Fruit fly (Drosophila melanogaster) whole organism, embryonic: ENCODE measurements around the gene CG32983.

Source experiments
- B-H1 ChIP-seq: fragments of 200-800 bp; sonication (Bioruptor generic); IDR thresholded peaks from 3 replicates; pipeline ENCODE4 v1.3.6; 2022; ENCODE audit warnings: missing biosample characterization, missing genetic modification characterization
- Bteb2 ChIP-seq: fragments of 200-800 bp; sonication (Bioruptor generic); optimal IDR thresholded peaks from 2 replicates; lab custom pipeline; 2016; ENCODE audit warnings: missing biosample characterization, missing genetic modification characterization
- CG10979 ChIP-seq: fragments of 200-800 bp; sonication (Bioruptor generic); optimal IDR thresholded peaks from 2 replicates; lab custom pipeline; 2018; ENCODE audit warnings: missing biosample characterization, mild to moderate bottlenecking, missing genetic modification characterization, moderate library complexity
- CG11560 ChIP-seq: fragments of 200-800 bp; sonication (Bioruptor generic); IDR thresholded peaks from 3 replicates; pipeline ENCODE4 v1.3.6; 2022; ENCODE audit warnings: missing biosample characterization, missing genetic modification characterization
- CG12071 ChIP-seq: fragments of 200-800 bp; sonication (Bioruptor generic); optimal IDR thresholded peaks from 3 replicates; lab custom pipeline; 2018; ENCODE audit warnings: missing biosample characterization, mild to moderate bottlenecking, missing genetic modification characterization
- CG12769 ChIP-seq: fragments of 200-800 bp; sonication (Bioruptor generic); optimal IDR thresholded peaks from 2 replicates; lab custom pipeline; 2019; ENCODE audit warnings: missing biosample characterization, mild to moderate bottlenecking, missing genetic modification characterization, moderate library complexity
- CG13775 ChIP-seq: fragments of 200-800 bp; sonication (Bioruptor generic); optimal IDR thresholded peaks from 3 replicates; lab custom pipeline; 2017; ENCODE audit warnings: missing biosample characterization, mild to moderate bottlenecking, missing genetic modification characterization
- CG14710 ChIP-seq: fragments of 200-800 bp; sonication (Bioruptor generic); optimal IDR thresholded peaks from 3 replicates; lab custom pipeline; 2019; ENCODE audit warnings: missing biosample characterization, mild to moderate bottlenecking, missing genetic modification characterization, moderate library complexity
- CG15601 ChIP-seq: fragments of 200-800 bp; sonication (Bioruptor generic); optimal IDR thresholded peaks from 3 replicates; lab custom pipeline; 2019; ENCODE audit warnings: missing biosample characterization, mild to moderate bottlenecking, missing genetic modification characterization, moderate library complexity
- CG16815 ChIP-seq: fragments of 200-800 bp; sonication (Bioruptor generic); optimal IDR thresholded peaks from 3 replicates; lab custom pipeline; 2017; ENCODE audit warnings: missing biosample characterization, mild to moderate bottlenecking, missing genetic modification characterization
- CG18764 ChIP-seq: fragments of 200-800 bp; sonication (Bioruptor generic); optimal IDR thresholded peaks from 3 replicates; lab custom pipeline; 2016; ENCODE audit warnings: missing biosample characterization, missing genetic modification characterization
- CG2129 ChIP-seq: fragments of 200-800 bp; sonication (Bioruptor generic); IDR thresholded peaks from 2 replicates; pipeline ENCODE4 v1.3.6; 2022; ENCODE audit warnings: missing biosample characterization, missing genetic modification characterization; ENCODE audit not compliant: partially characterized antibody
- CG3726 ChIP-seq: fragments of 200-800 bp; sonication (Bioruptor generic); IDR thresholded peaks from 3 replicates; pipeline ENCODE4, ENCODE4 v1.3.6; 2022; ENCODE audit warnings: missing biosample characterization, missing genetic modification characterization
- CG3847 ChIP-seq: fragments of 200-800 bp; sonication (Bioruptor generic); IDR thresholded peaks from 2 replicates; pipeline ENCODE4 v1.3.6; 2022; ENCODE audit warnings: missing biosample characterization, missing genetic modification characterization
- CG4360 ChIP-seq: fragments of 200-800 bp; sonication (Bioruptor generic); IDR thresholded peaks from 2 replicates; pipeline ENCODE4 v1.3.6; 2022; ENCODE audit warnings: missing biosample characterization, missing genetic modification characterization
- CG6254 ChIP-seq: fragments of 200-800 bp; sonication (Bioruptor generic); optimal IDR thresholded peaks from 3 replicates; lab custom pipeline; 2017; ENCODE audit warnings: mild to moderate bottlenecking, missing biosample characterization, missing genetic modification reagents, missing genetic modification characterization
- CG6791 ChIP-seq: fragments of 200-800 bp; sonication (Bioruptor generic); IDR thresholded peaks from 3 replicates; pipeline ENCODE4 v1.3.6; 2022; ENCODE audit warnings: missing biosample characterization, missing genetic modification characterization; ENCODE audit not compliant: partially characterized antibody
- CG8089 ChIP-seq: fragments of 200-800 bp; sonication (Bioruptor generic); optimal IDR thresholded peaks from 3 replicates; lab custom pipeline; 2016; ENCODE audit warnings: missing biosample characterization, missing genetic modification characterization
- CG8281 ChIP-seq: fragments of 200-800 bp; sonication (Bioruptor generic); optimal IDR thresholded peaks from 2 replicates; lab custom pipeline; 2018; ENCODE audit warnings: missing biosample characterization, mild to moderate bottlenecking, missing genetic modification characterization, moderate library complexity
- CG9215 ChIP-seq: fragments of 200-800 bp; sonication (Bioruptor generic); IDR thresholded peaks from 2 replicates; pipeline ENCODE4 v1.3.6; 2022; ENCODE audit warnings: missing biosample characterization, missing genetic modification characterization
- ERR ChIP-seq: fragments of 200-800 bp; sonication (Bioruptor generic); optimal IDR thresholded peaks from 2 replicates; lab custom pipeline; 2016; ENCODE audit warnings: missing biosample characterization, missing genetic modification characterization
- Eip74EF ChIP-seq, 2 experiments: fragments of 200-800 bp in 1 of 2; fragments of >200 bp in 1 of 2; sonication (Bioruptor generic) in 1 of 2; optimal IDR thresholded peaks; 2 replicates each; lab custom pipeline; 2017 to 2019; ENCODE audit warnings: missing biosample characterization in 2 of 2, missing genetic modification characterization in 2 of 2, mild to moderate bottlenecking in 1 of 2, moderate library complexity in 1 of 2
- Ets65A ChIP-seq: fragments of 200-800 bp; sonication (Bioruptor generic); peaks from one replicate; lab custom pipeline; 2016; ENCODE audit warnings: missing biosample characterization, missing genetic modification characterization
- Gsc ChIP-seq: fragments of 200-800 bp; sonication (Bioruptor generic); IDR thresholded peaks from 2 replicates; pipeline ENCODE4 v1.3.6; 2022; ENCODE audit warnings: missing biosample characterization, missing genetic modification characterization
- HLH54F ChIP-seq: fragments of 200-800 bp; sonication (Bioruptor generic); optimal IDR thresholded peaks from 3 replicates; lab custom pipeline; 2016; ENCODE audit warnings: missing biosample characterization, missing genetic modification characterization
- Hsf ChIP-seq: fragments of 200-800 bp; sonication (Bioruptor generic); optimal IDR thresholded peaks from 3 replicates; lab custom pipeline; 2016; ENCODE audit warnings: missing biosample characterization, missing genetic modification characterization
- Myb ChIP-seq: fragments of 200-800 bp; sonication (Bioruptor generic); optimal IDR thresholded peaks from 2 replicates; lab custom pipeline; 2016; ENCODE audit warnings: missing biosample characterization, missing genetic modification characterization
- NfI ChIP-seq: fragments of 200-800 bp; sonication (Bioruptor generic); optimal IDR thresholded peaks from 3 replicates; lab custom pipeline; 2018; ENCODE audit warnings: missing biosample characterization, mild to moderate bottlenecking, missing genetic modification characterization, moderate library complexity
- Ravus ChIP-seq: fragments of 200-800 bp; sonication (Bioruptor generic); IDR thresholded peaks from 2 replicates; pipeline ENCODE4 v1.3.6; 2022; ENCODE audit warnings: missing biosample characterization, missing genetic modification characterization
- Rx ChIP-seq: fragments of 200-800 bp; sonication (Bioruptor generic); IDR thresholded peaks from 2 replicates; pipeline ENCODE4 v1.3.6; 2022; ENCODE audit warnings: missing biosample characterization, missing genetic modification characterization
- Taf1 ChIP-seq: fragments of 200-800 bp; sonication (Bioruptor generic); IDR thresholded peaks from 2 replicates; pipeline ENCODE4 v1.3.6; 2022; ENCODE audit warnings: missing biosample characterization, missing genetic modification characterization
- ab ChIP-seq: fragments of 200-800 bp; sonication (Bioruptor generic); optimal IDR thresholded peaks from 2 replicates; lab custom pipeline; 2016; ENCODE audit warnings: missing biosample characterization, missing genetic modification characterization
- al ChIP-seq: fragments of 200-800 bp; sonication (Bioruptor generic); IDR thresholded peaks from 2 replicates; pipeline ENCODE4 v1.3.6; 2022; ENCODE audit warnings: missing biosample characterization, missing genetic modification characterization
- ash1 ChIP-seq: fragments of 200-800 bp; sonication (Bioruptor generic); optimal IDR thresholded peaks from 2 replicates; lab custom pipeline; 2018; ENCODE audit warnings: missing biosample characterization, mild to moderate bottlenecking, missing genetic modification characterization
- bigmax ChIP-seq: fragments of 200-800 bp; sonication (Bioruptor generic); optimal IDR thresholded peaks from 2 replicates; lab custom pipeline; 2018; ENCODE audit warnings: missing biosample characterization, mild to moderate bottlenecking, missing genetic modification characterization
- croc ChIP-seq: fragments of 200-800 bp; sonication (Bioruptor generic); conservative IDR thresholded peaks from 3 replicates; pipeline ENCODE4 v1.3.6; 2022; ENCODE audit warnings: missing biosample characterization, missing genetic modification characterization
- disco-r ChIP-seq: fragments of 200-800 bp; sonication (Bioruptor generic); optimal IDR thresholded peaks from 2 replicates; lab custom pipeline; 2016; ENCODE audit warnings: missing biosample characterization, missing genetic modification characterization
- dmrt11E ChIP-seq: fragments of 200-800 bp; sonication (Bioruptor generic); optimal IDR thresholded peaks from 3 replicates; lab custom pipeline; 2018; ENCODE audit warnings: missing biosample characterization, mild to moderate bottlenecking, missing genetic modification characterization, moderate library complexity
- esg ChIP-seq: fragments of 200-800 bp; sonication (Bioruptor generic); conservative IDR thresholded peaks from 2 replicates; pipeline ENCODE4 v1.3.6; 2022; ENCODE audit warnings: missing biosample characterization, missing genetic modification characterization
- exex ChIP-seq: fragments of 200-800 bp; sonication (Bioruptor generic); optimal IDR thresholded peaks from 4 replicates; lab custom pipeline; 2018; ENCODE audit warnings: missing biosample characterization, mild to moderate bottlenecking, missing genetic modification characterization, moderate library complexity
- fd96Cb ChIP-seq: fragments of 200-800 bp; sonication (Bioruptor generic); optimal IDR thresholded peaks from 2 replicates; lab custom pipeline; 2018; ENCODE audit warnings: missing biosample characterization, mild to moderate bottlenecking, missing genetic modification characterization, moderate library complexity
- ind ChIP-seq: fragments of 200-800 bp; sonication (Bioruptor generic); optimal IDR thresholded peaks from 3 replicates; lab custom pipeline; 2016; ENCODE audit warnings: missing biosample characterization, missing genetic modification characterization
- kni ChIP-seq: fragments of 200-800 bp; sonication (Bioruptor generic); optimal IDR thresholded peaks from 3 replicates; lab custom pipeline; 2017; ENCODE audit warnings: mild to moderate bottlenecking, missing biosample characterization, missing genetic modification reagents, missing genetic modification characterization
- mam ChIP-seq: fragments of 200-800 bp; sonication (Bioruptor generic); optimal IDR thresholded peaks from 3 replicates; lab custom pipeline; 2016; ENCODE audit warnings: missing biosample characterization, missing genetic modification characterization
- onecut ChIP-seq: fragments of 200-800 bp; sonication (Bioruptor generic); IDR thresholded peaks from 2 replicates; pipeline ENCODE4 v1.3.6; 2022; ENCODE audit warnings: missing biosample characterization, missing genetic modification characterization
- row ChIP-seq: fragments of 200-800 bp; sonication (Bioruptor generic); IDR thresholded peaks from 3 replicates; pipeline ENCODE4 v1.3.6; 2022; ENCODE audit warnings: missing biosample characterization, missing genetic modification characterization
- sqz ChIP-seq: fragments of 200-800 bp; sonication (Bioruptor generic); optimal IDR thresholded peaks from 3 replicates; lab custom pipeline; 2018; ENCODE audit warnings: missing biosample characterization, mild to moderate bottlenecking, missing genetic modification characterization
- stc ChIP-seq: fragments of 200-800 bp; sonication (Bioruptor generic); IDR thresholded peaks from 2 replicates; pipeline ENCODE4 v1.3.6; 2022; ENCODE audit warnings: missing biosample characterization, missing genetic modification characterization
- tio ChIP-seq: fragments of 200-800 bp; sonication (Bioruptor generic); optimal IDR thresholded peaks from 2 replicates; lab custom pipeline; 2017; ENCODE audit warnings: missing biosample characterization, missing genetic modification characterization, inconsistent platforms
- zen2 ChIP-seq: fragments of 200-800 bp; sonication (Bioruptor generic); IDR thresholded peaks from 3 replicates; pipeline ENCODE4 v1.3.6; 2022; ENCODE audit warnings: missing biosample characterization, missing genetic modification characterization; ENCODE audit not compliant: partially characterized antibody

CG32983 gene

dm6 chr2L:8897954-8898713 is 32.5 kb downstream of the CG32983 start (continued):
- TF ChIP-seq mam (no peak), ind (GFP tag; lab: Kevin White, UChicago) (peak; percentile 33), CG13775 (GFP tag; lab: Kevin White, UChicago) (peak; percentile 6), zen2 (GFP tag; lab: Robert Waterston, UW) (no peak), row (GFP tag; lab: Robert Waterston, UW) (peak; percentile 49; the same call in 1 of the 3 replicates), Gsc (GFP tag; lab: Robert Waterston, UW) (no peak), ab (no peak), exex (tag; lab: Kevin White, UChicago) (no peak), bigmax (GFP tag; lab: Kevin White, UChicago) (no peak), sqz (GFP tag; lab: Kevin White, UChicago) (peak; percentile 25), CG8281 (peak; percentile 21), ash1 (no peak), CG12071 (GFP tag; lab: Kevin White, UChicago) (no peak), Taf1 (GFP tag; lab: Robert Waterston, UW) (no peak), HLH54F (peak; percentile 2), disco-r (GFP tag; lab: Kevin White, UChicago) (no peak), Ets65A (no peak), CG18764 (no peak), CG2129 (GFP tag; lab: Robert Waterston, UW) (no peak), Eip74EF (GFP tag; optimal IDR thresholded peaks at IDR 0.05; lab: Kevin White, UChicago) (peak in 1 of 2 experiments; percentile 30), Rx (GFP tag; lab: Robert Waterston, UW) (no peak), CG8089 (GFP tag; lab: Kevin White, UChicago) (no peak), ERR (GFP tag; lab: Kevin White, UChicago) (no peak), Bteb2 (GFP tag; lab: Kevin White, UChicago) (no peak), CG9215 (GFP tag; lab: Robert Waterston, UW) (0 out of 2 replicates have a peak, but pooled peaks have one; percentile 23), onecut (GFP tag; lab: Robert Waterston, UW) (no peak), CG3847 (GFP tag; lab: Robert Waterston, UW) (no peak), al (GFP tag; lab: Robert Waterston, UW) (no peak), CG11560 (tag; lab: Robert Waterston, UW) (no peak), CG10979 (tag; lab: Kevin White, UChicago) (peak; percentile 60), Hsf (GFP tag; lab: Kevin White, UChicago) (peak; percentile 10), CG6254 (GFP tag; lab: Kevin White, UChicago) (peak; percentile 27), tio (GFP tag; lab: Kevin White, UChicago) (peak; percentile 34), CG4360 (GFP tag; lab: Robert Waterston, UW) (no peak), CG12769 (tag; lab: Kevin White, UChicago) (no peak), CG6791 (GFP tag; lab: Robert Waterston, UW) (no peak), Myb (GFP tag; lab: Kevin White, UChicago) (no peak), kni (no peak), CG15601 (no peak), stc (GFP tag; lab: Robert Waterston, UW) (no peak), esg (GFP tag; lab: Robert Waterston, UW) (peak; percentile 34), B-H1 (no peak), CG3726 (GFP tag; lab: Robert Waterston, UW) (no peak), croc (GFP tag; lab: Robert Waterston, UW) (no peak), NfI (GFP tag; lab: Kevin White, UChicago) (peak; percentile 55), fd96Cb (tag; lab: Kevin White, UChicago) (peak; percentile 44), CG14710 (peak; percentile 29), CG16815 (GFP tag; lab: Kevin White, UChicago) (no peak), dmrt11E (tag; lab: Kevin White, UChicago) (no peak), Ravus (GFP tag; lab: Robert Waterston, UW) (no peak)
